Worm (Caenorhabditis elegans): Measurements from ENCODE around the gene T28A11.16.

DNA sequence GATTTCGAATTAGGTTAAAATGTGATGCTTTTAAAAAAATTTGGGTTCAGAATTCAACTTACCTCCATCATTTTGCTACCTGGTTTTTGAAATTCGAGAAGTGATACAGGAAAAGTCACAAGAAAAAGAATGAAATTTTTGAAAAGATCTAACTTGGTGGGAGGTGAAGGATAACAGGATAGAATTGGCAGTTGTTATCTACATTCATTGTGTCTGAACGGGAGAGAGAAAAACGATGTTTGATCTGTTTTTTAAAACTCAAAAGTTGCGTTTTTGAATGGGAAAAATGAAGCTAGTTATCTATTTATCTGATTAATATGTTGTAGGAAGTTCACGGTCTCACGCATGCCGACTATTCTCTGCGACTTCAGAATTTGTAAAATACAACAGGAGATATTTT is 28.3 kb upstream of the T28A11.16 start, which contains the start of gene F35F10.7:
- TF ChIP-seq lsy-2 (tag; optimal IDR thresholded peaks at IDR 0.05) (no peak), nhr-12 (tag; optimal IDR thresholded peaks at IDR 0.05) (no peak), mep-1 (tag; optimal IDR thresholded peaks at IDR 0.05) (no peak), lin-13 (tag; optimal IDR thresholded peaks at IDR 0.05) (no peak), elt-3 (tag; optimal IDR thresholded peaks at IDR 0.05) (no peak), nhr-28 (tag; optimal IDR thresholded peaks at IDR 0.05) (no peak), elt-1 (tag; optimal IDR thresholded peaks at IDR 0.05; ENCODE audit: borderline replicate concordance, insufficient read depth) (no peak), unc-120 (tag; optimal IDR thresholded peaks at IDR 0.05; ENCODE audit: poor library complexity, severe bottlenecking) (no peak), nhr-76 (tag; optimal IDR thresholded peaks at IDR 0.05) (no peak), ham-2 (GFP tag; optimal IDR thresholded peaks at IDR 0.05) (no peak), nhr-237 (tag; optimal IDR thresholded peaks at IDR 0.05) (no peak), unc-62 (GFP tag; optimal IDR thresholded peaks at IDR 0.05) (no peak)
